Fruit fly (Drosophila melanogaster) whole organism, embryonic: ENCODE measurements around the gene Flad1.

Experiments used
- Adf1 ChIP-seq: fragments of 200-800 bp; sonication (Bioruptor generic); IDR thresholded peaks from 2 replicates; pipeline ENCODE4 v1.3.6; 2022; ENCODE audit warnings: missing biosample characterization, missing genetic modification characterization
- Atf3 ChIP-seq: fragments of 200-800 bp; sonication (Bioruptor generic); optimal IDR thresholded peaks from 3 replicates; lab custom pipeline; 2016; ENCODE audit warnings: missing biosample characterization, missing genetic modification characterization
- Awh ChIP-seq: fragments of 200-800 bp; sonication (Bioruptor generic); IDR thresholded peaks from 2 replicates; pipeline ENCODE4, ENCODE4 v1.3.6; 2022; ENCODE audit warnings: missing biosample characterization, missing genetic modification characterization
- BEAF-32 ChIP-seq: fragments of 200-800 bp; sonication (Bioruptor generic); optimal IDR thresholded peaks from 3 replicates; lab custom pipeline; 2017; ENCODE audit warnings: missing biosample characterization, missing genetic modification characterization, mild to moderate bottlenecking, moderate library complexity, missing genetic modification reagents
- CG10543 ChIP-seq: fragments of 200-800 bp; sonication (Bioruptor generic); optimal IDR thresholded peaks from 3 replicates; lab custom pipeline; 2017; ENCODE audit warnings: missing biosample characterization, mild to moderate bottlenecking, missing genetic modification characterization, moderate library complexity
- CG11247 ChIP-seq: fragments of 200-800 bp; sonication (Bioruptor generic); IDR thresholded peaks from 2 replicates; pipeline ENCODE4 v1.3.6; 2022; ENCODE audit warnings: missing biosample characterization, missing genetic modification characterization
- CG11398 ChIP-seq: fragments of 200-800 bp; sonication (Bioruptor generic); optimal IDR thresholded peaks from 2 replicates; lab custom pipeline; 2016; ENCODE audit warnings: missing biosample characterization, missing genetic modification characterization
- CG15479 ChIP-seq: fragments of 200-800 bp; sonication (Bioruptor generic); optimal IDR thresholded peaks from 3 replicates; lab custom pipeline; 2019; ENCODE audit warnings: missing biosample characterization, mild to moderate bottlenecking, missing genetic modification characterization, moderate library complexity
- CG1603 ChIP-seq: fragments of 200-800 bp; sonication (Bioruptor generic); optimal IDR thresholded peaks from 2 replicates; lab custom pipeline; 2019; ENCODE audit warnings: missing biosample characterization, mild to moderate bottlenecking, missing genetic modification characterization, moderate library complexity
- CG16779 ChIP-seq: fragments of 200-800 bp; sonication (Bioruptor generic); IDR thresholded peaks from 2 replicates; pipeline ENCODE4 v1.3.6; 2022; ENCODE audit warnings: missing biosample characterization, missing genetic modification characterization
- CG16815 ChIP-seq: fragments of 200-800 bp; sonication (Bioruptor generic); optimal IDR thresholded peaks from 3 replicates; lab custom pipeline; 2017; ENCODE audit warnings: missing biosample characterization, mild to moderate bottlenecking, missing genetic modification characterization
- CG18476 ChIP-seq: fragments of 200-800 bp; sonication (Bioruptor generic); optimal IDR thresholded peaks from 2 replicates; lab custom pipeline; 2016; ENCODE audit warnings: missing biosample characterization, mild to moderate bottlenecking, missing genetic modification characterization
- CG2678 ChIP-seq: fragments of 200-800 bp; sonication (Bioruptor generic); optimal IDR thresholded peaks from 3 replicates; lab custom pipeline; 2019; ENCODE audit warnings: missing biosample characterization, mild to moderate bottlenecking, missing genetic modification characterization, moderate library complexity
- CG4360 ChIP-seq: fragments of 200-800 bp; sonication (Bioruptor generic); IDR thresholded peaks from 2 replicates; pipeline ENCODE4 v1.3.6; 2022; ENCODE audit warnings: missing biosample characterization, missing genetic modification characterization
- CG43689 ChIP-seq: fragments of 200-800 bp; sonication (Bioruptor generic); IDR thresholded peaks from 2 replicates; pipeline ENCODE4 v1.3.6; 2022; ENCODE audit warnings: missing biosample characterization, missing genetic modification characterization
- CG4617 ChIP-seq: fragments of 200-800 bp; sonication (Bioruptor generic); optimal IDR thresholded peaks from 3 replicates; lab custom pipeline; 2016; ENCODE audit warnings: missing biosample characterization, missing genetic modification characterization, borderline replicate concordance
- CG4854 ChIP-seq: fragments of 200-800 bp; sonication (Bioruptor generic); optimal IDR thresholded peaks from 2 replicates; lab custom pipeline; 2016; ENCODE audit warnings: missing biosample characterization, missing genetic modification characterization, inconsistent platforms
- CG7357 ChIP-seq: fragments of 200-800 bp; sonication (Bioruptor generic); IDR thresholded peaks from 3 replicates; pipeline ENCODE4 v1.3.6; 2022; ENCODE audit warnings: missing biosample characterization, missing genetic modification characterization
- CG8281 ChIP-seq: fragments of 200-800 bp; sonication (Bioruptor generic); optimal IDR thresholded peaks from 2 replicates; lab custom pipeline; 2018; ENCODE audit warnings: missing biosample characterization, mild to moderate bottlenecking, missing genetic modification characterization, moderate library complexity
- CG8359 ChIP-seq: fragments of 200-800 bp; sonication (Bioruptor generic); optimal IDR thresholded peaks from 2 replicates; lab custom pipeline; 2017; ENCODE audit warnings: missing biosample characterization, mild to moderate bottlenecking, missing genetic modification characterization, borderline replicate concordance
- CG8388 ChIP-seq: fragments of 200-800 bp; sonication (Bioruptor generic); optimal IDR thresholded peaks from 2 replicates; lab custom pipeline; 2019; ENCODE audit warnings: missing biosample characterization, mild to moderate bottlenecking, missing genetic modification characterization, moderate library complexity
- CG8478 ChIP-seq: fragments of >200 bp; optimal IDR thresholded peaks from 2 replicates; lab custom pipeline; 2018
- D19A ChIP-seq: fragments of 200-800 bp; optimal IDR thresholded peaks from 3 replicates; lab custom pipeline; 2019; ENCODE audit warnings: missing biosample characterization, mild to moderate bottlenecking, missing genetic modification characterization, moderate library complexity
- Doc3 ChIP-seq: fragments of 200-800 bp; sonication (Bioruptor generic); IDR thresholded peaks from 3 replicates; pipeline ENCODE4 v1.3.6; 2022; ENCODE audit warnings: missing biosample characterization, missing genetic modification characterization; ENCODE audit not compliant: partially characterized antibody
- Dp ChIP-seq: fragments of 200-800 bp; sonication (Bioruptor generic); optimal IDR thresholded peaks from 2 replicates; lab custom pipeline; 2018; ENCODE audit warnings: missing biosample characterization, mild to moderate bottlenecking, missing genetic modification characterization, moderate library complexity
- GATAe ChIP-seq: fragments of 200-800 bp; sonication (Bioruptor generic); conservative IDR thresholded peaks from 2 replicates; pipeline ENCODE4 v1.3.6; 2022; ENCODE audit warnings: missing biosample characterization, missing genetic modification characterization
- MESR4 ChIP-seq: fragments of 200-800 bp; sonication (Bioruptor generic); optimal IDR thresholded peaks from 2 replicates; lab custom pipeline; 2018; ENCODE audit warnings: missing biosample characterization, mild to moderate bottlenecking, missing genetic modification characterization, moderate library complexity
- MTF-1 ChIP-seq: fragments of 200-800 bp; sonication (Bioruptor generic); optimal IDR thresholded peaks from 2 replicates; lab custom pipeline; 2018; ENCODE audit warnings: missing biosample characterization, mild to moderate bottlenecking, missing genetic modification characterization, borderline replicate concordance
- Max ChIP-seq: fragments of 200-800 bp; sonication (Bioruptor generic); optimal IDR thresholded peaks from 2 replicates; lab custom pipeline; 2016; ENCODE audit warnings: missing biosample characterization, mild to moderate bottlenecking, missing genetic modification characterization
- Pdp1 ChIP-seq, 2 experiments: fragments of 200-800 bp; sonication (Bioruptor generic); optimal IDR thresholded peaks; 3 replicates each; lab custom pipeline; 2016; ENCODE audit warnings: missing biosample characterization in 2 of 2, missing genetic modification characterization in 2 of 2, mild to moderate bottlenecking in 1 of 2, moderate library complexity in 1 of 2
- Poxn ChIP-seq: fragments of 200-800 bp; sonication (Bioruptor generic); IDR thresholded peaks from 2 replicates; pipeline ENCODE4 v1.3.6; 2022; ENCODE audit warnings: missing biosample characterization, missing genetic modification characterization
- Scr ChIP-seq: fragments of 200-800 bp; sonication (Bioruptor generic); IDR thresholded peaks from 2 replicates; pipeline ENCODE4 v1.3.6; 2022; ENCODE audit warnings: missing biosample characterization, missing genetic modification characterization; ENCODE audit not compliant: partially characterized antibody
- Side ChIP-seq: fragments of 200-800 bp; sonication (Bioruptor generic); optimal IDR thresholded peaks from 2 replicates; lab custom pipeline; 2016; ENCODE audit warnings: missing biosample characterization, missing genetic modification characterization
- abd-A ChIP-seq: fragments of 200-800 bp; sonication (Bioruptor generic); optimal IDR thresholded peaks from 3 replicates; lab custom pipeline; 2019; ENCODE audit warnings: missing biosample characterization, mild to moderate bottlenecking, missing genetic modification characterization, moderate library complexity
- bbx ChIP-seq: fragments of 200-800 bp; sonication (Bioruptor generic); IDR thresholded peaks from 2 replicates; pipeline ENCODE4 v1.3.6; 2022; ENCODE audit warnings: missing biosample characterization, missing genetic modification characterization; ENCODE audit not compliant: partially characterized antibody
- br ChIP-seq: fragments of >200 bp; optimal IDR thresholded peaks from 2 replicates; lab custom pipeline; 2017
- btn ChIP-seq: fragments of 200-800 bp; sonication (Bioruptor generic); optimal IDR thresholded peaks from 2 replicates; lab custom pipeline; 2016; ENCODE audit warnings: missing biosample characterization, missing genetic modification characterization
- chn ChIP-seq: fragments of 200-800 bp; sonication (Bioruptor generic); optimal IDR thresholded peaks from 2 replicates; lab custom pipeline; 2016; ENCODE audit warnings: missing biosample characterization, missing genetic modification characterization
- dimm ChIP-seq: fragments of 200-800 bp; sonication (Bioruptor generic); IDR thresholded peaks from 2 replicates; pipeline ENCODE4 v1.3.6; 2022; ENCODE audit warnings: missing biosample characterization, missing genetic modification characterization
- en ChIP-seq: fragments of 200-800 bp; sonication (Bioruptor generic); optimal IDR thresholded peaks from 2 replicates; lab custom pipeline; 2016; ENCODE audit warnings: missing biosample characterization, missing genetic modification characterization
- ewg ChIP-seq: fragments of 200-800 bp; sonication (Bioruptor generic); optimal IDR thresholded peaks from 3 replicates; lab custom pipeline; 2017; ENCODE audit warnings: mild to moderate bottlenecking, missing biosample characterization, missing genetic modification reagents, missing genetic modification characterization
- fd64A ChIP-seq: fragments of 200-800 bp; sonication (Bioruptor generic); optimal IDR thresholded peaks from 3 replicates; lab custom pipeline; 2018; ENCODE audit warnings: missing biosample characterization, mild to moderate bottlenecking, missing genetic modification characterization
- gcm ChIP-seq: fragments of 200-800 bp; sonication (Bioruptor generic); optimal IDR thresholded peaks from 2 replicates; lab custom pipeline; 2019; ENCODE audit warnings: missing biosample characterization, mild to moderate bottlenecking, missing genetic modification characterization, moderate library complexity
- jing ChIP-seq: fragments of 200-800 bp; sonication (Bioruptor generic); optimal IDR thresholded peaks from 2 replicates; lab custom pipeline; 2018; ENCODE audit warnings: missing biosample characterization, mild to moderate bottlenecking, missing genetic modification characterization
- nau ChIP-seq: fragments of 200-800 bp; sonication (Bioruptor generic); optimal IDR thresholded peaks from 3 replicates; lab custom pipeline; 2017; ENCODE audit warnings: missing biosample characterization, mild to moderate bottlenecking, missing genetic modification characterization, missing genetic modification reagents
- odd ChIP-seq: fragments of 200-800 bp; sonication (Bioruptor generic); optimal IDR thresholded peaks from 2 replicates; lab custom pipeline; 2017; ENCODE audit warnings: missing biosample characterization, mild to moderate bottlenecking, missing genetic modification characterization
- onecut ChIP-seq: fragments of 200-800 bp; sonication (Bioruptor generic); IDR thresholded peaks from 2 replicates; pipeline ENCODE4 v1.3.6; 2022; ENCODE audit warnings: missing biosample characterization, missing genetic modification characterization
- sug ChIP-seq: fragments of 200-800 bp; optimal IDR thresholded peaks from 2 replicates; lab custom pipeline; 2019; ENCODE audit warnings: missing biosample characterization, mild to moderate bottlenecking, missing genetic modification characterization, moderate library complexity
- tio ChIP-seq: fragments of 200-800 bp; sonication (Bioruptor generic); optimal IDR thresholded peaks from 2 replicates; lab custom pipeline; 2017; ENCODE audit warnings: missing biosample characterization, missing genetic modification characterization, inconsistent platforms
- usp ChIP-seq: fragments of >200 bp; optimal IDR thresholded peaks from 2 replicates; lab custom pipeline; 2017; ENCODE audit warnings: missing biosample characterization, missing genetic modification characterization
- vfl ChIP-seq: fragments of 200-800 bp; sonication (Bioruptor generic); optimal IDR thresholded peaks from 2 replicates; lab custom pipeline; 2016; ENCODE audit warnings: missing biosample characterization, missing genetic modification characterization

Flad1 gene

DNA sequence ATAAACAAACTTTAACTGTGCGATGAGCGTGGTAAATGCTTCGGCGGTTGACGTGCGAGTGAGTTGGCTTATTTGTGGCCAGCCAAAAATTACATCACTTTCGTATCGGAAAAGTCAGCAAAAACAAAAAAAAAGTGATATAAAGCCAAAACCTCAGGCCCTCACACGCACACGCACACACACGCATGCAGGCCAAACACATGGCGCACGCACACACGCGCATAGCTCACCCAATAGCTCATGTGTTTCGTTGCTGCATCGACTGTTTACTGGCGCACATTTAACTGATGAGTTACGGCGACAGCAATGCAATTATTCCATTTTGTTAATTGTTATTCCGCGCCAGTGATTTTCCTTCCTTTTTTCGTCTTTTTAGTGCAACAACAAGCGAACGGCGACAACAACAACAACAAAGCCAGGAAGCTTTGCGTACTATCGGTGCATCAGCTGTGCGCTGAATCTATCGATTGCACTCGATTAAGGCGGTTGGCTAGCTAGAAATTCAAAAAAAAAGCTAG, at the start of gene Flad1 (continued):
- TF ChIP-seq ewg (GFP tag; lab: Kevin White, UChicago) (peak; percentile 29), CG8281 (tag; lab: Kevin White, UChicago) (no peak), CG43689 (no peak), CG10543 (GFP tag; lab: Kevin White, UChicago) (peak; percentile 44), abd-A (tag; lab: Kevin White, UChicago) (peak; percentile 16), BEAF-32 (GFP tag; lab: Kevin White, UChicago) (peak; percentile 71), CG8478 (peak; percentile 88), fd64A (no peak), CG11398 (GFP tag; lab: Kevin White, UChicago) (no peak), Pdp1 (GFP tag; optimal IDR thresholded peaks at IDR 0.05; lab: Kevin White, UChicago) (peak in 1 of 2 experiments; percentile 97), MTF-1 (GFP tag; lab: Kevin White, UChicago) (no peak), CG8359 (GFP tag; lab: Kevin White, UChicago) (no peak), Scr (GFP tag; lab: Robert Waterston, UW) (peak; percentile 65), gcm (GFP tag; lab: Kevin White, UChicago) (no peak), btn (GFP tag; lab: Kevin White, UChicago) (no peak), br (lab: Kevin White, UChicago) (no peak), CG4854 (GFP tag; lab: Kevin White, UChicago) (no peak), Max (GFP tag; lab: Kevin White, UChicago) (peak; percentile 19), Side (GFP tag; lab: Kevin White, UChicago) (no peak), en (GFP tag; lab: Kevin White, UChicago) (no peak), Doc3 (GFP tag; lab: Robert Waterston, UW) (0 out of 3 replicates have a peak, but pooled peaks have one; percentile 41), CG18476 (no peak), Atf3 (no peak), Awh (GFP tag; lab: Robert Waterston, UW) (no peak), Poxn (no peak), chn (GFP tag; lab: Kevin White, UChicago) (no peak), jing (GFP tag; lab: Kevin White, UChicago) (no peak), sug (tag; lab: Kevin White, UChicago) (peak; percentile 9), Adf1 (GFP tag; lab: Robert Waterston, UW) (no peak), usp (GFP tag; lab: Kevin White, UChicago) (no peak), tio (no peak), CG8388 (GFP tag; lab: Kevin White, UChicago) (no peak), CG16815 (no peak), CG4360 (GFP tag; lab: Robert Waterston, UW) (peak; percentile 93), nau (no peak), D19A (tag; lab: Kevin White, UChicago) (no peak), CG16779 (GFP tag; lab: Robert Waterston, UW) (no peak), onecut (GFP tag; lab: Robert Waterston, UW) (no peak), Dp (peak; percentile 80), dimm (GFP tag; lab: Robert Waterston, UW) (no peak), CG1603 (tag; lab: Kevin White, UChicago) (no peak), vfl (GFP tag; lab: Kevin White, UChicago) (no peak), GATAe (GFP tag; lab: Robert Waterston, UW) (no peak), bbx (GFP tag; lab: Robert Waterston, UW) (peak; percentile 60), CG7357 (GFP tag; lab: Robert Waterston, UW) (no peak), CG15479 (GFP tag; lab: Kevin White, UChicago) (no peak), CG11247 (GFP tag; lab: Robert Waterston, UW) (no peak), CG4617 (GFP tag; lab: Kevin White, UChicago) (peak; percentile 25), MESR4 (GFP tag; lab: Kevin White, UChicago) (peak; percentile 68), CG2678 (tag; lab: Kevin White, UChicago) (no peak), odd (GFP tag; lab: Kevin White, UChicago) (no peak)
